Fruit fly (Drosophila melanogaster) whole organism, wandering third instar larva: ENCODE measurements around the gene CG15475.

ENCODE experiments used
- GATAd ChIP-seq: sonication (Bioruptor generic); optimal IDR thresholded peaks from 2 replicates; lab custom pipeline; 2016; ENCODE audit warnings: missing biosample characterization, missing genetic modification characterization
- Hr78 ChIP-seq: fragments of >200 bp; optimal IDR thresholded peaks from 2 replicates; lab custom pipeline; 2017; ENCODE audit warnings: missing biosample characterization, missing genetic modification characterization
- Myc ChIP-seq: fragments of >200 bp; optimal IDR thresholded peaks from 2 replicates; lab custom pipeline; 2017
- OdsH ChIP-seq: fragments of 200-800 bp; sonication (Bioruptor generic); optimal IDR thresholded peaks from 2 replicates; lab custom pipeline; 2016; ENCODE audit warnings: missing biosample characterization, mild to moderate bottlenecking, missing genetic modification characterization
- Sp1 ChIP-seq: fragments of 200-800 bp; sonication (Bioruptor generic); optimal IDR thresholded peaks from 3 replicates; lab custom pipeline; 2019; ENCODE audit warnings: missing biosample characterization, mild to moderate bottlenecking, missing genetic modification characterization, moderate library complexity
- pan ChIP-seq: fragments of >200 bp; optimal IDR thresholded peaks from 2 replicates; lab custom pipeline; 2017
- psq ChIP-seq: fragments of 200-800 bp; sonication (Bioruptor generic); optimal IDR thresholded peaks from 3 replicates; lab custom pipeline; 2017; ENCODE audit warnings: missing biosample characterization, mild to moderate bottlenecking, missing genetic modification characterization, moderate library complexity
- rgr ChIP-seq: fragments of 200-800 bp; sonication (Bioruptor generic); optimal IDR thresholded peaks from 3 replicates; lab custom pipeline; 2016; ENCODE audit warnings: missing biosample characterization, mild to moderate bottlenecking, missing genetic modification characterization
- usp ChIP-seq: fragments of >200 bp; optimal IDR thresholded peaks from 2 replicates; lab custom pipeline; 2017; ENCODE audit warnings: missing biosample characterization, missing genetic modification characterization

dm6 chr2L:20604096-20604495, 10.2 kb upstream of the CG15475 start, which contains the start of gene CG31677:
- TF ChIP-seq usp (GFP tag; lab: Kevin White, UChicago) = no peak
- no peak for TF ChIP-seq psq (GFP tag; lab: Kevin White, UChicago)
- TF ChIP-seq pan (lab: Kevin White, UChicago) = no peak
- TF ChIP-seq rgr (GFP tag; lab: Kevin White, UChicago) = no peak
- TF ChIP-seq Myc (lab: Kevin White, UChicago) = no peak
- TF ChIP-seq GATAd (GFP tag; lab: Kevin White, UChicago) = no peak
- no peak for TF ChIP-seq OdsH (GFP tag; lab: Kevin White, UChicago)
- TF ChIP-seq Hr78 = no peak
- no peak for TF ChIP-seq Sp1 (GFP tag; lab: Kevin White, UChicago)
